Worm (Caenorhabditis elegans): ENCODE data around the gene Y54G2A.73.

Y54G2A.73 gene

DNA sequence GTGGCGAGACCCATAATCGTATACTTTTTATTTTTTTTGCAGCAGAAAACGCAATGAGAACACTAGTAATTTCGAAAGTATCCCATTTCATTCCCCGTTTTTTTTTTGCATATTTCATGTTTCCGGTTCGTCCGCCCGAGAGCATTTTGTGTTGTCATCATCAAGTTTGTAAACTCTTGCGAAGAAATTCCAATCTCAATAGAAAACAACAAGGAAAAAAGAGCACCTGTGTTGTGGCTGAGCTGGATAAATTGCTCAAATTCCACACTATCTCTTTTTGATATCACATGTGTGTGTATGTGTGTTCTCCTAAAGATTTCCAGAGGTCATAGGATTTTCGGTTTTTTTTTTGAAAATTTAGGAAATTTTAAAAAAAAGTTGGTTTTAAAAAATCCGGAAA, 23.3 kb upstream of the Y54G2A.73 start (continued):
- TF ChIP-seq mcd-1 (GFP tag; IDR thresholded peaks at IDR 0.05): no peak
- TF ChIP-seq mel-28 (tag; optimal IDR thresholded peaks at IDR 0.05; ENCODE audit: borderline replicate concordance): no peak
- TF ChIP-seq tlf-1 (GFP tag; optimal IDR thresholded peaks at IDR 0.05): no peak
- peak; percentile 80 for TF ChIP-seq F52B5.7 (tag; optimal IDR thresholded peaks at IDR 0.05)
- no peak for TF ChIP-seq snpc-1.3 (tag; optimal IDR thresholded peaks at IDR 0.05; ENCODE audit: insufficient read depth)
- TF ChIP-seq hmg-1.2 (GFP tag; IDR thresholded peaks at IDR 0.05): 0 out of 2 replicates have a peak, but pooled peaks have one; percentile 4
- no peak for TF ChIP-seq madf-8 (GFP tag; conservative IDR thresholded peaks at IDR 0.05)
- peak; percentile 14 for TF ChIP-seq repo-1 (tag; optimal IDR thresholded peaks at IDR 0.05)
- no peak for TF ChIP-seq egl-18 (GFP tag; IDR thresholded peaks at IDR 0.05)
- TF ChIP-seq T26A5.8 (tag; optimal IDR thresholded peaks at IDR 0.05): peak; percentile 24
- TF ChIP-seq nhr-27 (tag; optimal IDR thresholded peaks at IDR 0.05): peak; percentile 38
- peak; percentile 43 for TF ChIP-seq F10E7.11 (tag; optimal IDR thresholded peaks at IDR 0.05)
- TF ChIP-seq hrde-1 (tag; optimal IDR thresholded peaks at IDR 0.05; ENCODE audit: borderline replicate concordance): peak; percentile 7
- TF ChIP-seq B0035.1 (tag; optimal IDR thresholded peaks at IDR 0.05): no peak
- no peak; the same call in 1 of the 2 replicates for TF ChIP-seq nfyb-1 (GFP tag; IDR thresholded peaks at IDR 0.05)

DNA sequence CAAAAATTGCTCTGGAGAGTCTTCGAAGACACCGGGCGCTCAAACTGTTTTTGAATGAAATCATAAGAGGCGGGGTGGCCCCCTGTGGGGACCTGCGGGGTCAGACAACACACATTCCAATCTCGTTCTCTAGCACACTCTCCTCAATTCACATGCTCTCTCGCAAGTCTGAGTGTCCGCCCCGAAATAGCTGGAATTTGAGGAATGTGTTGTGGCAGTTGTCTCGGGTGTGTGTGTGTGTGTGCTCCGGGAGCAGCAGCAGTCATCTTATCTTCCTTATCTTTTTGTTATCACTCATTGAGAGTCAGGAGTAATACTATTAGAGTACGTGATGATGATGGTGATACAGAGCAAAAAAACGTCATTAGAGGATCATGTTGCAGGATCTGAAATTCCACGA, 21.2 kb upstream of the Y54G2A.73 start:
- no peak for TF ChIP-seq pbrm-1 (GFP tag; IDR thresholded peaks at IDR 0.05)
- TF ChIP-seq ztf-22 (GFP tag; optimal IDR thresholded peaks at IDR 0.05): no peak
- TF ChIP-seq hmg-1.2 (GFP tag; IDR thresholded peaks at IDR 0.05): peak; percentile 33; the same call in 1 of the 2 replicates
- no peak for TF ChIP-seq F22D6.2 (tag; optimal IDR thresholded peaks at IDR 0.05)
- no peak for TF ChIP-seq madf-8 (GFP tag; conservative IDR thresholded peaks at IDR 0.05)
- TF ChIP-seq ZK185.1 (tag; optimal IDR thresholded peaks at IDR 0.05; ENCODE audit: poor library complexity, severe bottlenecking): no peak
- TF ChIP-seq zfh-2 (GFP tag; conservative IDR thresholded peaks at IDR 0.05): peak; percentile 53
- TF ChIP-seq tbx-9 (tag; optimal IDR thresholded peaks at IDR 0.05; ENCODE audit: borderline replicate concordance): no peak
- TF ChIP-seq mel-28 (tag; optimal IDR thresholded peaks at IDR 0.05; ENCODE audit: borderline replicate concordance): no peak
- TF ChIP-seq ztf-6 (GFP tag; IDR thresholded peaks at IDR 0.05): 0 out of 2 replicates have a peak, but pooled peaks have one; percentile 18

DNA sequence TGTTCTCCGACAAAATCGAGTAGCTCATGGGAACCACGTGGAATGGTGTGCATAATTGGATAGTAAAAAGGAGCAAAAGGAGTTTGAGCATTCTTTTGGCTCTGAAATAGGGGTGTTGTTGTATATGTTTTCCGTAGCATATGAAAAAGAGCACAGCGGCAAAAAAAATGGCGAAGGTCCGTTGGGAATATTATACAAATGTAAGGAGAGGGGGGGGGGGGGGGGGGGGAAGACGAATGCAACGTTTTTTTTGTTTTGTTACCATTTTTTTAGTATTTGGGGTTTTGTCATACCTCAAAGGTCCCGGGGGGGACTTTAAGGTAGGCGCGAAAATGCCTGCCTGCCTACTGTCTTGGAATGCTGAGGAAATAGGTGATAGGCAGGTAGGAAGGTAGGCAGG, 20.1 kb upstream of the Y54G2A.73 start, which contains the start of gene ndnf-1:
ndnf-1 (minus strand) TSS at position 101 of the 400 bp plus-strand sequence.
- TF ChIP-seq ZK185.1 (tag; optimal IDR thresholded peaks at IDR 0.05; ENCODE audit: poor library complexity, severe bottlenecking) (no peak), repo-1 (tag; optimal IDR thresholded peaks at IDR 0.05) (no peak), F22D6.2 (tag; optimal IDR thresholded peaks at IDR 0.05) (no peak), B0035.1 (tag; optimal IDR thresholded peaks at IDR 0.05) (no peak), C06A6.2 (GFP tag; conservative IDR thresholded peaks at IDR 0.05) (no peak), mes-4 (tag; optimal IDR thresholded peaks at IDR 0.05) (no peak), lag-1 (GFP tag; IDR thresholded peaks at IDR 0.05) (no peak)

DNA sequence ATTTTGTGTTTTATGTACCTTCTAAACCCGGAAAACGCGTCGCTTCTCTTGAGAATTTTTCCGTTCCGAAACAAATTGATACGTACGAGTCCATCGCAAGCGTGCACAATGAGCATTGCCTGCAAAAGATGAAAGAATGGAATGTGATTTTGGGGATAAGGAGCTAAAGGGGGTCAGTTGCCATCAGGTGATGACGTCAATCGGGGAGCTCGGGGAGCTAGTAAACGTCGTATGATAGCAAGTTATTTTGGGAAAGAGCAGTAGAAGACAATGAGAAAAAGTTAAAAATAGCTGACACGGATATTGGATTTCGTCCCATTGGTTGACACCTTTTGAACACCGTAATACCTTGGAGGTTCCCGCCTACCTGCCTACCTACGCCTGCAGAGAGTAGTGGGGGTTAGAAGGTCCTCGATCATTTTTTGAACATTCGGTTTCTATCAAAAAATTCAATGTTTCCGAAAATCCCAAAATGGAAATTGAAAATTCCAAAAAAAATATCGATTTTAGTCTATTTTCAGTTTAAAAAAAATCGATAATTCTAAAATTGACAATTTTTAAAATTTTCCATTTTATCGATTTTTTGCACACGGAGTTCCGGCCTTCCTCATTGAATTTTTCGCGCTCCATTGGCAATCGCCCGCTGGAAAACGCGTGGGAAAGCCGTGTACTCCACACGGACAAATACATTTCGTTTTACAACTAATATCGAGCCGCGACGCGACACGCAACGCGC, 17.4 kb upstream of the Y54G2A.73 start:
- TF ChIP-seq hlh-26 (GFP tag; conservative IDR thresholded peaks at IDR 0.05): no peak
- no peak for TF ChIP-seq nfya-2 (GFP tag; IDR thresholded peaks at IDR 0.05)
- no peak for TF ChIP-seq dpl-1 (GFP tag; optimal IDR thresholded peaks at IDR 0.05)
- TF ChIP-seq ztf-6 (GFP tag; IDR thresholded peaks at IDR 0.05): no peak
- no peak for TF ChIP-seq hlh-12 (tag; optimal IDR thresholded peaks at IDR 0.05)
- no peak for TF ChIP-seq let-526 (GFP tag; IDR thresholded peaks at IDR 0.05)
- TF ChIP-seq sea-2 (GFP tag; IDR thresholded peaks at IDR 0.05): no peak
- TF ChIP-seq bed-1 (GFP tag; IDR thresholded peaks at IDR 0.05): no peak
- TF ChIP-seq atf-7 (tag; optimal IDR thresholded peaks at IDR 0.05): no peak
- no peak for TF ChIP-seq ceh-40 (GFP tag; IDR thresholded peaks at IDR 0.05)
- no peak for TF ChIP-seq zfh-2 (GFP tag; conservative IDR thresholded peaks at IDR 0.05)
- no peak for TF ChIP-seq akir-1 (GFP tag; optimal IDR thresholded peaks at IDR 0.05)
